Fruit fly (Drosophila melanogaster): ENCODE results near the gene Acbp4.

Acbp4 gene

DNA sequence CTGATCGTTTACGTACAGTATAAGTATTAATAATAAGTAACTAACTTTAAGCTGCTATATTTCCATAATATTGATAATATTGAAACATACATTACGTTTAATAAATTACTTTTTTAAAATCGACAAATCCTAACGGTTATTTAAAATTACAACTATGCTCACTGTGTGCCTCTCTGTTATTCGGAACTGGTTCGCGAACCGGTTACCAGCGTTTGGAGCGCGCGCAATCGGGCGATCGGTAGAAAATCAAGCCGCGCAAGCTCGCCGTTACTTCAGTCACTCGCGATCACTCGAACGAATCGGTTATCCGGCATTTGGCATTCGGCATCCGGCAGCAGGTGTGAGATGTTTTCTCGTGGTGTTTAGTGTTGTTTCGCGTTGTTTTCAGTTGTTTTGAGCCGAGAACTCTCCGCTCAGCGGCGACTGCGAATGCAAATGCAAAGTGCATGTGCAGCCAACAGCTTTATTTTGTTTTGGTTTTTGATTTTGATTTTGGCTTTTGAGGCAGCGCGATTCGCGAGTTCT, 33.5 kb downstream of the Acbp4 start, which contains the start of gene form3:
TSS of gene form3 (plus strand) at position 271 of the 525 bp plus-strand sequence.
- TF ChIP-seq CG6854 (GFP tag; optimal IDR thresholded peaks at IDR 0.05) (peak; percentile 38), Ets96B (tag; optimal IDR thresholded peaks at IDR 0.05) (no peak), Eip78C (GFP tag) (peak; percentile 29), dsx (GFP tag; optimal IDR thresholded peaks at IDR 0.05; ENCODE audit: poor library complexity, severe bottlenecking) (peak; percentile 6), CG1621 (tag; optimal IDR thresholded peaks at IDR 0.05) (peak; percentile 86), CG6163 (GFP tag; IDR thresholded peaks at IDR 0.05) (peak; percentile 39; the same call in 1 of the 3 replicates), Eip93F (GFP tag; optimal IDR thresholded peaks at IDR 0.05) (no peak)

DNA sequence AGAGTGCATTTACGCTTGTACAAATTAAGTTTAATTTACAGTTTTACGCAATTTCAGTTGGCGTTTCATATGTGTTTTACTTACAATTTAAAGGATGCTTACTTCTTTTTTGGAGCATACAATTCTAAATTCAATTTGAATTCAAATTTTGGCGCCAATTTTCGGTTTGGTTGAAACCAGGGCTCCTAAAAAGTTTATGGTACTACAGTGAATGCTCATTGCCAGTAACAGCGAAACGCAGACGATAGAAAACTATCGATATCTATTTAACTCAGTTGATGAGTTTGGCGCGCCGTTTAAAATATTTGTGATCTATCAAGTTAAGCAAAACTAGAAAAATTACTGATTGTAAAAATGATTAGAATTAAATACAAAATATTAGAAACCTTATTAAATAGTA, 34.0 kb downstream of the Acbp4 start:
- TF ChIP-seq fd59A (GFP tag; optimal IDR thresholded peaks at IDR 0.05), result no peak

DNA sequence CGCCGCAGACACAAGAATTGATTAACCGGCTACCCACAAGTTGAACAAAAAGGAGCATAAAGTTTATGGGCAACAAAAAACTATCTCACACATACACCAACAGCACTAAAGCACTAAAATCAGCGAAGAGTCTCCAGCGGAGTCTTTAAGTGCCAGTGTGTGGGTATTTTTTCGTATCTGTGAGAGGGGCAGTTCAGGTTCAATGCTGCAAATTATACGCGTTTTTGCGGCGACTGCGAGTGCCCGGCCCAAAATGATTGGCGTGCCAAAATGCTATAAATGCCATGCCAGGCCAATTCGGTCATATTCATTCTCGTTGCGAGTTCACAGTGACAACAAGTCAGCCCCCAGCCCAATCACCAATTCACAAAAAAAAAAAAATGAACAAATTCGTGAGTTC, 35.2 kb downstream of the Acbp4 start, which contains the start of gene Cpr65Ec:
TSS of gene Cpr65Ec (plus strand) at position 301 of the 400 bp plus-strand sequence.
- TF ChIP-seq Gug (GFP tag; IDR thresholded peaks at IDR 0.05) (no peak), CG10669 (GFP tag; optimal IDR thresholded peaks at IDR 0.05) (no peak), Ets96B (tag; optimal IDR thresholded peaks at IDR 0.05) (no peak), Hr38 (GFP tag; optimal IDR thresholded peaks at IDR 0.05) (no peak), OdsH (GFP tag; optimal IDR thresholded peaks at IDR 0.05) (no peak), Ets21C (GFP tag; optimal IDR thresholded peaks at IDR 0.05) (no peak), CG11294 (GFP tag; IDR thresholded peaks at IDR 0.05) (no peak), dac (GFP tag; optimal IDR thresholded peaks at IDR 0.05) (no peak), Sox14 (GFP tag; optimal IDR thresholded peaks at IDR 0.05) (no peak)

DNA sequence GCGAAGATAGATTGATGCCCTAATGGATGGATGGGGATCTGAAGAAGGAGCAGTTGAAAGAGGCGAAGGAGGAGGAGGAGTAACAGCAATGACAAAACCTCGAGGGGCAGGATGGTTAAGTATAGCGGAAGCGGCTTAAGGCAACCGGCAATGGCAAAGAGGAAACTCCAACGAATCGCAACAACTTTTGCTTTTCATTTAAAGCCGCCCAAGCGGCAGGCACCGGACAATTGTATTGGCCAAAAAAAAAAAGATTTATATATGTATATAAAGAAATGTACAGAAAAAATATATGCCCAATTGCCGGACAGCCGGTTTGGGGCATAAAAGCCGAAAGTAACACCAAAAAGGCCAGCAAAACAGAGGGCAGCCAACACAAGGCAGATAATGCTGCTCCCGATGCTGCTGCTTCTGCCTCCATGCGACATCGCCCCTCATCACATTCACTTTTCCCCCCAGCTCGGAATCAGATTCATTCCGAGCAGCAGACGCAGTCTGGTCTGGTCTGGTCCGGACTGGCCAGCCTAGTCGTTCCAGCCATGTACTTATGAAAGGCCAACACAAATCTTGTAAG, 36.6 kb downstream of the Acbp4 start:
- peak; percentile 62 for TF ChIP-seq svp (GFP tag)
- TF ChIP-seq Blimp-1 (GFP tag; optimal IDR thresholded peaks at IDR 0.05), result peak; percentile 90
- TF ChIP-seq CG3919 (GFP tag; optimal IDR thresholded peaks at IDR 0.05), result no peak
- peak; percentile 0 for TF ChIP-seq CG6854 (GFP tag; optimal IDR thresholded peaks at IDR 0.05)

DNA sequence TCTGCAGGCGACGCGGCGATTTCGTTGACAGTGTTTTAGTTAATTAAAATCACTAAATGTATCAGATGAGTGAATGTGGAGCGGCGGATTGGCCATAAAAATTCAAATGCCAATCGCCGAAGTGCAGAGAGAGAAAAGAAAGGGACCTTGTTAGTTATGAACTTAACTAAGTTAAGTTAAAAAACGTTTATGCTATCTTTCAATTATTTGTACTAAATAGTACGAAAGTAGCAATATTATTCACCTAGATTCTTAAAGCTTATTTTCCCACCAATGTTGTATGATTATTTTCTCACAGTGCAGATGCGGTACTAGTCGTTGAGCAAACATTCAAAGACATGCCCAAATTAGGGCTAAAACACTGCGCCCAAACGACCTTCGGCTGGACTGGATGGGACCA, 37.3 kb downstream of the Acbp4 start:
- peak; percentile 43 for TF ChIP-seq CG11762 (GFP tag; optimal IDR thresholded peaks at IDR 0.05; ENCODE audit: insufficient read depth)
- TF ChIP-seq Hr39 (GFP tag; optimal IDR thresholded peaks at IDR 0.05), result no peak
- TF ChIP-seq CG16779 (tag; optimal IDR thresholded peaks at IDR 0.05), result no peak
- peak; percentile 64 for TF ChIP-seq CG7368 (GFP tag; optimal IDR thresholded peaks at IDR 0.05)
- TF ChIP-seq CG1621 (tag; optimal IDR thresholded peaks at IDR 0.05), result no peak
- no peak for TF ChIP-seq Sox15 (GFP tag; optimal IDR thresholded peaks at IDR 0.05)
- peak; percentile 60 for TF ChIP-seq CG8319 (GFP tag; optimal IDR thresholded peaks at IDR 0.05)
- TF ChIP-seq Gug (GFP tag; IDR thresholded peaks at IDR 0.05), result no peak
- TF ChIP-seq pdm3 (GFP tag; optimal IDR thresholded peaks at IDR 0.05), result peak; percentile 45
- no peak for TF ChIP-seq Lpt (GFP tag; optimal IDR thresholded peaks at IDR 0.05)
- TF ChIP-seq dsx (GFP tag; optimal IDR thresholded peaks at IDR 0.05; ENCODE audit: poor library complexity, severe bottlenecking), result no peak
- no peak for TF ChIP-seq fd85E (GFP tag; optimal IDR thresholded peaks at IDR 0.05)
- TF ChIP-seq Met (GFP tag; optimal IDR thresholded peaks at IDR 0.05), result peak; percentile 3
- peak; percentile 39 for TF ChIP-seq achi (GFP tag; optimal IDR thresholded peaks at IDR 0.05)
- peak; percentile 39 for TF ChIP-seq Ets96B (tag; optimal IDR thresholded peaks at IDR 0.05)
- peak; percentile 20 for TF ChIP-seq Hr4 (GFP tag; optimal IDR thresholded peaks at IDR 0.05)
- TF ChIP-seq CG10631 (GFP tag; optimal IDR thresholded peaks at IDR 0.05), result peak; percentile 31
- TF ChIP-seq Eip75B (GFP tag; optimal IDR thresholded peaks at IDR 0.05), result peak; percentile 50
- peak; percentile 22 for TF ChIP-seq CG6808 (GFP tag; optimal IDR thresholded peaks at IDR 0.05)
- peak; percentile 14 for TF ChIP-seq CG11902 (GFP tag; optimal IDR thresholded peaks at IDR 0.05)
- TF ChIP-seq CG3032 (tag; optimal IDR thresholded peaks at IDR 0.05), result peak; percentile 43
- peak; percentile 25 for TF ChIP-seq CG32006 (GFP tag; optimal IDR thresholded peaks at IDR 0.05)
- TF ChIP-seq esn (GFP tag; optimal IDR thresholded peaks at IDR 0.05), result no peak
- no peak for TF ChIP-seq Smox (GFP tag; optimal IDR thresholded peaks at IDR 0.05)
- peak; percentile 26 for TF ChIP-seq topi (GFP tag; optimal IDR thresholded peaks at IDR 0.05)
- TF ChIP-seq CG8119 (GFP tag; IDR thresholded peaks at IDR 0.05), result no peak
- TF ChIP-seq acj6 (GFP tag; optimal IDR thresholded peaks at IDR 0.05), result peak; percentile 43
- TF ChIP-seq Blimp-1 (GFP tag; optimal IDR thresholded peaks at IDR 0.05), result no peak
- no peak for TF ChIP-seq CG4318 (GFP tag; optimal IDR thresholded peaks at IDR 0.05)
